Worm (Caenorhabditis elegans): ENCODE measurements around the gene his-7.
"Not testable (repeated sequence)": the region's sequence is repeated elsewhere in the genome, so short reads cannot be mapped to it uniquely, and the experiment has no call there.

The his-7 gene

DNA sequence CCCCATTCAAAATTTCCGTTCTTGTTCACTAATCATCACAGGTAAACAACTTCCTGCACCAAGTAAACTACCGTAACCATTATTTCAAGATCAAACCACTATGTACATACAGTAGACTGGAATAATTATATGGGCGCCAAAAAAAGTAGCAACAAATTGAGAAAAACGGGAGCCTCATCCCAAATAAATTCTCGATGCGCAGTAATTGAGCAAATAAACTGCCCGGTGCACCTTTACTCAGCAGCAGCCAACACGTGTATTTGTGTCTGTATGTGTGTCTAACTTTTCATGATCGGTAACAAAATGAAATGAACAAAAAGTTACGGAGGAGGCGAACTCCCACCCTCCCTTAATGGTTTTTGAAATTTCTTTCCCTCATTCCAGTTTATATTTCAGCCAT, 4.0 kb upstream of the his-7 start, which contains the start of gene otpl-5:
TSS of gene otpl-5 (plus strand) at position 301 of the 400 bp plus-strand sequence.
- TF ChIP-seq W03F9.2 (tag; optimal IDR thresholded peaks at IDR 0.05) (no peak), him-1 (tag; optimal IDR thresholded peaks at IDR 0.05) (no peak), dao-5 (tag; optimal IDR thresholded peaks at IDR 0.05) (no peak)

DNA sequence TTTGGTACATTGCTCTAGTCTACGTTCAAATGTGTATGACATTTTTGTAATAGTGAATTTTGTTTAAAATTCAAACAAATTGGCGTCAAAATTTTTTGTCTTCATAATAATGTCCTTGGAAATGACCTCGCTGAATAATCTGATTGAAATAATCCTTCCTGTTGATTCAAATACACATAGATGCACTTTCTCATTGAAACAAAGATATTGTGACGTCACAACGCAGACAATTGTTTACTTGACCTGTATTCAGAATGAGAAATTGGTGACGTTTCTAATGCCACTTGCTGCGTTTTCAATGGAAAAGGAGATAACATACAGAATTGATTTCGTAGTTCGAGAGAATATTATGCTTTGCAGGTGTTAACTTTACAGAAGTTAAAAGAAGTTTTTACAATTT, 737 bp downstream of the his-7 start:
- no peak for TF ChIP-seq him-1 (tag; optimal IDR thresholded peaks at IDR 0.05)
- TF ChIP-seq dao-5 (tag; optimal IDR thresholded peaks at IDR 0.05) = no peak
- no peak for TF ChIP-seq W03F9.2 (tag; optimal IDR thresholded peaks at IDR 0.05)

DNA sequence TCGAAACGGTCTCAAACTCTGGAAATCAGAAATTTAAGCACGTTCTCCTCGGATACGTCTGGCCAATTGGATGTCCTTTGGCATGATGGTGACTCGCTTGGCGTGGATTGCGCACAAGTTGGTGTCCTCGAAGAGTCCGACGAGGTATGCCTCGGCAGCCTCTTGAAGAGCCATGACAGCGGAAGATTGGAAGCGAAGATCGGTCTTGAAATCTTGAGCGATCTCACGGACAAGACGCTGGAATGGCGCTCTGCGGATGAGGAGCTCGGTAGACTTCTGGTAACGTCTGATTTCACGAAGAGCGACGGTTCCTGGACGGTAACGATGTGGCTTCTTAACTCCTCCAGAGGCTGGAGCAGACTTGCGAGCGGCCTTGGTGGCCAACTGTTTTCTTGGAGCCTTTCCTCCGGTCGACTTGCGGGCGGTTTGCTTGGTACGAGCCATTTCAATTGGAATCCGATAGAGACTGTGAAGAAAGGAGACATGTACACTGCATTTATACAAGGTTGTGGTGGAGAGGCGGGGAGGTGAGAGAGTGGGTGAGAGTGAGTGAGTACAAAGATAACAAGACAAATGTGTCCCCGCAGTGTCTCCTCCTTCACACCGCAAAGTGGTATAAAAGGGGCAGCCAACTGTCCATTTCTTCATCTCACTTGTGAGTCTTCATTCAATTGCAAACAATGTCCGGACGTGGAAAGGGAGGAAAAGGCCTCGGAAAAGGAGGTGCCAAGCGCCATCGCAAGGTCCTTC, 1.5 kb downstream of the his-7 start, which contains the start of the genes his-6 and his-5:
TSS of gene his-6 (minus strand) at position 444 of the 750 bp plus-strand sequence.
TSS of gene his-5 (plus strand) at position 681 of the 750 bp plus-strand sequence.
- not testable (repeated sequence) for TF ChIP-seq dao-5, him-1, W03F9.2 (tag; optimal IDR thresholded peaks at IDR 0.05)

DNA sequence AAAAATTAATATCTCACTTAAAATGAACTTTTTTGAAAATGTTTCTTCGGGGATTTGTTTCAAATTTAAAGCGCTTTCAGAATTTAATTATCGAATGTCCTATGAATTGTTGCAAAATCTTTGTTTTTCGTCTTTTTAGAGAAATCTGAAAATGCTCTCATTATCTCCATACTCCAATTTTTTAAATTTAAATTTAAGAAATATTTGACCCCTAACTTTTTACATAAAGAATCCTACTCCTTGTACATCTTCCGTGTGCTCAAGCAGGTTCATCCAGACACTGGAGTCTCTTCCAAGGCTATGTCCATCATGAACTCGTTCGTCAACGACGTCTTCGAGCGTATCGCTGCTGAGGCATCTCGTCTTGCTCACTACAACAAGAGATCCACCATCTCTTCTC, 3.0 kb downstream of the his-7 start, which contains the start of gene his-39:
TSS of gene his-39 (plus strand) at position 301 of the 400 bp plus-strand sequence.
- TF ChIP-seq W03F9.2 (tag; optimal IDR thresholded peaks at IDR 0.05) = no peak
- TF ChIP-seq dao-5 (tag; optimal IDR thresholded peaks at IDR 0.05) = no peak
- TF ChIP-seq him-1 (tag; optimal IDR thresholded peaks at IDR 0.05) = no peak

DNA sequence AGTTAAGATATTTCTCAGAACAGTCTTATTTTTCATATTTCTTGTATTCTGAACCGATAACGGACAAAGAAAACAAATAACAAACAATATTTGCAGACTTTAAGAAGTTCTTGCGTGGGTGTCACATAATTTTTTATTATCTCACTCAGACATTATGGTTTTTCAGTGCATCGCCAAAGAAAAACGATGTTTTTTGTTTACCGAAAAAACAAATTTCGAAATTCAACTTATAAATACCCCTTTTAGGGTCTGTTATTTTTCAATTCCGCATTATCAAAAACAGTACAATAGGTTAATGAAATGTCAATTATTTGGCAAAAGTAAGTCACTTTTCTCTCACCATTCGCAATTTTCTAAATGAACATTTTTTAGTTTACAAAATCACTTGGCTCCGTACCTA, 3.9 kb downstream of the his-7 start, which contains the start of gene otpl-4:
TSS of gene otpl-4 (plus strand) at position 301 of the 400 bp plus-strand sequence.
- TF ChIP-seq dao-5 (tag; optimal IDR thresholded peaks at IDR 0.05) (no peak), W03F9.2 (tag; optimal IDR thresholded peaks at IDR 0.05) (no peak), him-1 (tag; optimal IDR thresholded peaks at IDR 0.05) (no peak)

DNA sequence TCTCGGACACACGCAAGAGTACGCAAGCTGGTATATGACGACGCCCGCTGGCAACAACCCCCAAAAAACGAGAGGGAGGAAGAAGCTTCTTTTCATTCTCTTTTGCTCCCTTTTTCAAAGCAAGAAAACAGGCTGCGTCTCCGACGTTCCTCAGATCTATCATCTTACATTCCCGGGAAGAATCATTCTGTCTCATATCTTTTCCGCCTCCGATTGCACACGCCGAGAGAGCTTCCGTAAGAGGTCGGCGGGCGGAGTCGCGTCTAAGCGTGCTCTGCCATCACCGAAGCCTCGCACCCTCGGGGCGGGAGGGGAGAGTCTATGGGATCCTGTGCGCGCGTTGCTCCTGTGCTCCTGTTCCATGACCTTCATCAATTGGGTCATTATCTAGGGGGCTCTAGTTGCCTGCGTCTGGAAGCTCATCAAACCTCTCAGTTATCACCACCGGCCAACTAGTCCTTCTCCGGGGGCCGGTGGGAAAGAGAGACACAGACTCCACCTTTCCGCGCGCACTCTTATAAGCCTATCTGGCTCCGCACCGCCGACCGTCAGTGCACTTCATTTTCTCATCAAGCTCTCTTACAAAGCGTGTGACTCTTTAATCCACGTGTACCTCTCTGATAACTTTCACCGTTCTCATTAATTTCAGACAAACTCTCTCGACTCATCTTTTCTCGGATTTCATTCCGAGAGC, 12.5 kb downstream of the his-7 start, which contains the start of the genes slc-17.8 and asns-1:
TSS of gene slc-17.8 (minus strand) at position 51 of the 694 bp plus-strand sequence.
TSS of gene asns-1 (plus strand) at position 644 of the 694 bp plus-strand sequence.
- TF ChIP-seq W03F9.2 (tag; optimal IDR thresholded peaks at IDR 0.05) = no peak
- no peak for TF ChIP-seq dao-5 (tag; optimal IDR thresholded peaks at IDR 0.05)
- no peak for TF ChIP-seq him-1 (tag; optimal IDR thresholded peaks at IDR 0.05)

DNA sequence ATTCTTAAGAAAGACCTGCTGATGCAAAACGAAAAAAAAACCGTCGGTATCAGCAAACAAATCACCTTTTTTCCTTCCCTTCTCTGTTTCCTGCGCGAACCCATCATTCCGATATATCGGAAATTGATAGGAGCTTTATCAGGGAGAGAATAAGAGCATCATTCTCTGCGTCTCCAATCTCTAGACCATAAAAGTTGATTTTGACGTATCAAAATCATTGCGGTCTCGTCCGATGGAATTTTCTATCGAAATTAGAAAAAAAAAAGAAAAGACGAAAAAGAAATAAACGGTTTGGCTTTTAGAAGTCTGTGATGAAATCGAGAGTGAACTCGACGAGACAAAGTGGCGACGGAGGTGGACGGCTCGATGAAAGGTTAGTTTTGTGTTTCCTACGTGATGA, 15.8 kb downstream of the his-7 start, which contains the start of gene stdh-4:
TSS of gene stdh-4 (plus strand) at position 301 of the 400 bp plus-strand sequence.
- no peak for TF ChIP-seq dao-5 (tag; optimal IDR thresholded peaks at IDR 0.05)
- no peak for TF ChIP-seq him-1 (tag; optimal IDR thresholded peaks at IDR 0.05)
- no peak for TF ChIP-seq W03F9.2 (tag; optimal IDR thresholded peaks at IDR 0.05)

DNA sequence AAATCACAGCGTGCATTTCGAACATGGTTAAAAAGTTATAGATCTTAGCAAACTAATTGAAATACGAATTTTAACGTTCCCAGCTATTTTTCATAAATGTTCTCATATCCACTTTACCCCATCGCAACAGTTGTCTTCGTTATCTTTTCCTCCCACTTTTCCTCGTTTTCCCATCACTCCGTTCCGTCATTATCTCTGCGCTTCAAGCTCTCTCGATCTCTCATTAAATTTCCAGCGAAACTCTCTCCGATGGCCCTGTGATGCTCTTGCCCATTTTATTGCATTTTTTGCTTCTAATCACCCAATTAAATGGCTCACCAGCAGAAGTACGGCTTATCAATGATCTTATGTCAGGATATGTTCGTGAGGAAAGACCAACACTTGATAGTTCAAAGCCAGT, 19.3 kb downstream of the his-7 start, which contains the start of gene acr-15:
TSS of gene acr-15 (plus strand) at position 236 of the 400 bp plus-strand sequence.
- TF ChIP-seq W03F9.2 (tag; optimal IDR thresholded peaks at IDR 0.05) (no peak), dao-5 (tag; optimal IDR thresholded peaks at IDR 0.05) (no peak), him-1 (tag; optimal IDR thresholded peaks at IDR 0.05) (no peak)

DNA sequence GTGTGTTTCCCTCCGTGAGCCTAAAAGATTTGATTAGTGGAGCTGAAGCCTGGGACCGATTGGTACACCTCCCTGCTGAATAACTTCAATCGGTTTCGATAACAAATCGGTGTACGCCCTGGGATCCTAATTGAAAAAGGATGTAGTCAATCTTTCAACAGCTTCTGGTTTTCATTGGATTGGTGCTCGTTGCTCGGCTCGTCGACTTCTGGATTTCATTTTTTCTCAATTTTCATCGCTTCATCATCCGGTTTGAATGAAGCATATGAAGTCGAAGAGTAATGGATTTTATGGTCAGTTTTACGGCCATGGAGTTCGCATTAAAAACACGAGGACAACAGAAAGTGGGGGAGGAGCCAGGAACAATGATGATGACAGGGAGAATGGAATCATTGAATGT, 22.8 kb downstream of the his-7 start:
- TF ChIP-seq him-1 (tag; optimal IDR thresholded peaks at IDR 0.05) = no peak

DNA sequence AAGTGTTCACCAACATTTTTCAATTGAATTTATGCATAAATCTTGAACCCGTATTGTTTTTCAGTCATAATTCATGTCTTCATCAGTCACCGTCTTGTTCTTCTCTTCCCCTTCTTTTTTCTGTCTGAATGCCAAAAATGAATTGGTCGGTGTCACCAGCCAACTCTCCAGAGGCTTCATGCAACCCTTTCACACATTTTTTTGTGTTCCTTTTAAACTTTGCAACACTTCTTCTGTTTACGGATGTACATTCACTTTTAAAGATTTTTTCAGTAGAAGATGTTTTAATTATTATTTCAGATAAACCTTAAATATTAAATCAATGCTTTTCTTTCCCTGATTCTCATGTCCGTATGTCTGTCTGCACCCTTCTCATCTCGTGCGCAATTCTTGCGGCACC, 27.7 kb downstream of the his-7 start, which contains the start of gene acr-16:
TSS of gene acr-16 (plus strand) at position 301 of the 400 bp plus-strand sequence.
- TF ChIP-seq dao-5 (tag; optimal IDR thresholded peaks at IDR 0.05) (no peak), W03F9.2 (tag; optimal IDR thresholded peaks at IDR 0.05) (no peak), him-1 (tag; optimal IDR thresholded peaks at IDR 0.05) (no peak)

DNA sequence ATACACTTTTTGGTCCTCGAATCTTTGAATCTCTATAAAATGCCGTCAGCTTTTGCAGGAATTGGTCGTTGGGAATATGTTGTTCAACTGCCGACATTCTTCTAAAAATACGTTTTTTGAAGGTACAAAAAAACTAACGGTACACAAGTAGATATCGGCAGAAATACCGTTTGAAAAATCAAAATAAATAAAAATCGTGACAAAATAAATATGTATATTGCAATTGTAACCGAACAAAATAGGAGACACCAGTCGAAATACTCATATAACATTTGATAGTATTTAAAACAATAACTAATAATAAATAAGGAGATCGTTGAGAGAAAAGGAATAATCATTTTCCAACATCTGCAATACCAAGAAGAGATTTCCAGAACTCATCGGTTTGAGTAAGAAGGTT, 31.9 kb downstream of the his-7 start, which contains the start of gene F25G6.8:
TSS of gene F25G6.8 (minus strand) at position 101 of the 400 bp plus-strand sequence.
- TF ChIP-seq him-1 (tag; optimal IDR thresholded peaks at IDR 0.05) = no peak
- TF ChIP-seq dao-5 (tag; optimal IDR thresholded peaks at IDR 0.05) = no peak
- TF ChIP-seq W03F9.2 (tag; optimal IDR thresholded peaks at IDR 0.05) = no peak

DNA sequence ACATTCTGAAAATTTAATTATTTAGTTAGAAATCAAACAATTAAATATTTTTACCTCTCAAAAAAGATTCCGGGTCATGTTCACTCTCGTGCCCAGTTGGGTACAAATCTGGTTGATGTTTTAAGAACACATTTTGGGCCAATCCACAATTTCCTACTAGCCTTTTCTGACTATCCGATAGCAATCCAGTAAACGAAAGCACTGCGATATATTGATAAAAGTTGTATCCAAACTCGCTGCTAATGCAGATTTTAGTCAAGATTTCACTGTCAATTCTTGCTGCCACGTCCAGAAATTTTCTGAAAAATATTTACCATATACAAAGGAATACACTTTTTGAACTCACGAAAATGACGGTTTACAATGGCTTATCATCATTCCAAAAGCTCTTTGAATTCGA, 36.0 kb downstream of the his-7 start:
- TF ChIP-seq dao-5 (tag; optimal IDR thresholded peaks at IDR 0.05) = no peak
- TF ChIP-seq him-1 (tag; optimal IDR thresholded peaks at IDR 0.05) = no peak
- TF ChIP-seq W03F9.2 (tag; optimal IDR thresholded peaks at IDR 0.05) = no peak

DNA sequence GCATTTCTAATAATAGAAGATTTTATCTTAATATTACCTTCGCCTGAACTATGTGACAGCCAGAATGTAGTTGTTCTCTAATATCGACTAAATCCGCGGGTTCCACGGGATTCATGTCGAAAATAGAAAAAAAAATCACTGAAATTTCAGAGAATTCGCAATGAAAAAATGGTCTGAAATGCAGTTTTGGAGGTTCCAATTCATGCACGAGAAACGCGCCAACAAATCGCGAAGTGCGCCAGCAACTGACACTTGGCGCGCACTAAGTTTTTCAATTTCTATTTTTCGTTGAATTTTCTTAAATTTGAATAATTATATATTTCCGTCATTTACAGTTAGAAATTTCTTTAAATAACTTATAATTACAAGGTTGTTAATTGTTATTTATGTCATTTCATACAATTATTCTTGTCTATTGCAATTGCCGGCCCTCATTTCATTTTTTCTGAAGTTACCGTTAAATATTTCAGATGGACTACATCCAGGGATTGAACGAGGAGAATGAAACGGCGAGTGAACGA, 36.7 kb downstream of the his-7 start, which contains the start of the genes F25G6.9 and symk-1:
TSS of gene F25G6.9 (minus strand) at position 160 of the 521 bp plus-strand sequence.
TSS of gene symk-1 (plus strand) at position 471 of the 521 bp plus-strand sequence.
- no peak for TF ChIP-seq him-1 (tag; optimal IDR thresholded peaks at IDR 0.05)
- TF ChIP-seq dao-5 (tag; optimal IDR thresholded peaks at IDR 0.05) = no peak
- TF ChIP-seq W03F9.2 (tag; optimal IDR thresholded peaks at IDR 0.05) = peak; percentile 70
